Worm (Caenorhabditis elegans) whole organism, L2 larva: ENCODE data around the gene B0035.3.

Experiments
- C34F6.9 ChIP-seq: fragments of 150-350 bp; optimal IDR thresholded peaks from 2 replicates; lab custom pipeline; 2014; ENCODE audit warnings: missing biosample characterization, missing genetic modification characterization
- F13H6.1 ChIP-seq: sonication (generic microtip); optimal IDR thresholded peaks from 2 replicates; lab custom pipeline; 2016; ENCODE audit warnings: missing genetic modification characterization, missing compliant biosample characterization
- Y55F3AM.14 ChIP-seq: fragments of 200-800 bp; sonication (Bioruptor generic); optimal IDR thresholded peaks from 2 replicates; lab custom pipeline; 2018; ENCODE audit warnings: mild to moderate bottlenecking, missing genetic modification characterization, missing compliant biosample characterization
- ZK546.5 ChIP-seq: sonication (generic microtip); optimal IDR thresholded peaks from 2 replicates; lab custom pipeline; 2017; ENCODE audit warnings: missing biosample characterization, missing genetic modification characterization
- alr-1 ChIP-seq: fragments of 150-350 bp; optimal IDR thresholded peaks from 2 replicates; lab custom pipeline; 2014; ENCODE audit warnings: missing biosample characterization, missing genetic modification characterization
- aly-2 ChIP-seq: fragments of 150-350 bp; optimal IDR thresholded peaks from 2 replicates; lab custom pipeline; 2014; ENCODE audit warnings: missing biosample characterization, missing genetic modification characterization
- blmp-1 ChIP-seq: sonication (generic microtip); optimal IDR thresholded peaks from 2 replicates; lab custom pipeline; 2017; ENCODE audit warnings: missing genetic modification characterization, mild to moderate bottlenecking, missing compliant biosample characterization, antibody characterized with exemption, moderate library complexity; ENCODE audit not compliant: insufficient read depth
- ceh-16 ChIP-seq: fragments of 150-350 bp; optimal IDR thresholded peaks from 2 replicates; lab custom pipeline; 2014; ENCODE audit warnings: missing biosample characterization, missing genetic modification characterization
- ceh-82 ChIP-seq: fragments of 150-350 bp; optimal IDR thresholded peaks from 2 replicates; lab custom pipeline; 2014; ENCODE audit warnings: missing biosample characterization, missing genetic modification characterization
- crh-2 ChIP-seq: sonication (generic microtip); optimal IDR thresholded peaks from 2 replicates; lab custom pipeline; 2017; ENCODE audit warnings: missing biosample characterization, missing genetic modification characterization
- elt-3 ChIP-seq: sonication (generic microtip); optimal IDR thresholded peaks from 2 replicates; lab custom pipeline; 2017; ENCODE audit warnings: missing biosample characterization, missing genetic modification characterization
- fos-1 ChIP-seq: fragments of 150-350 bp; optimal IDR thresholded peaks from 2 replicates; lab custom pipeline; 2014; ENCODE audit warnings: missing biosample characterization, missing genetic modification characterization
- gmeb-1 ChIP-seq: fragments of 150-350 bp; optimal IDR thresholded peaks from 2 replicates; lab custom pipeline; 2014; ENCODE audit warnings: missing biosample characterization, missing genetic modification characterization
- lin-11 ChIP-seq: fragments of 150-350 bp; sonication (generic microtip); optimal IDR thresholded peaks from 2 replicates; lab custom pipeline; 2014; ENCODE audit warnings: missing biosample characterization, missing genetic modification characterization, inconsistent platforms, mixed read lengths
- lin-13 ChIP-seq: fragments of 150-350 bp; optimal IDR thresholded peaks from 2 replicates; lab custom pipeline; 2014; ENCODE audit warnings: missing biosample characterization, missing genetic modification reagents, missing genetic modification characterization
- lin-39 ChIP-seq: fragments of 150-350 bp; optimal IDR thresholded peaks from 2 replicates; lab custom pipeline; 2014; ENCODE audit warnings: missing biosample characterization, missing genetic modification reagents, missing genetic modification characterization
- lsy-2 ChIP-seq, 2 experiments: fragments of 150-350 bp in 1 of 2; sonication (generic microtip) in 1 of 2; optimal IDR thresholded peaks; 2 replicates each; lab custom pipeline; 2014 to 2017; ENCODE audit warnings: missing biosample characterization in 2 of 2, missing genetic modification characterization in 2 of 2
- mbf-1 ChIP-seq: sonication (generic microtip); optimal IDR thresholded peaks from 2 replicates; lab custom pipeline; 2017; ENCODE audit warnings: missing biosample characterization, missing genetic modification characterization
- mdl-1 ChIP-seq, 2 experiments: fragments of 150-350 bp in 1 of 2; sonication (generic microtip) in 1 of 2; optimal IDR thresholded peaks; 2 replicates each; lab custom pipeline; 2017; ENCODE audit warnings: missing biosample characterization in 2 of 2, missing genetic modification characterization in 2 of 2
- nhr-10 ChIP-seq: sonication (generic microtip); optimal IDR thresholded peaks from 2 replicates; lab custom pipeline; 2017; ENCODE audit warnings: missing biosample characterization, missing genetic modification characterization
- nhr-12 ChIP-seq: fragments of 150-350 bp; optimal IDR thresholded peaks from 2 replicates; lab custom pipeline; 2014; ENCODE audit warnings: missing biosample characterization, missing genetic modification characterization
- nhr-129 ChIP-seq: fragments of 150-350 bp; optimal IDR thresholded peaks from 2 replicates; lab custom pipeline; 2014; ENCODE audit warnings: missing biosample characterization, missing genetic modification characterization
- nhr-21 ChIP-seq: fragments of 150-350 bp; optimal IDR thresholded peaks from 2 replicates; lab custom pipeline; 2014; ENCODE audit warnings: missing biosample characterization, missing genetic modification characterization
- nhr-237 ChIP-seq: fragments of 150-350 bp; optimal IDR thresholded peaks from 2 replicates; lab custom pipeline; 2014; ENCODE audit warnings: missing biosample characterization, missing genetic modification characterization
- nhr-6 ChIP-seq: fragments of 150-350 bp; optimal IDR thresholded peaks from 2 replicates; lab custom pipeline; 2014; ENCODE audit warnings: missing biosample characterization, missing genetic modification characterization
- nhr-77 ChIP-seq: fragments of 150-350 bp; optimal IDR thresholded peaks from 2 replicates; lab custom pipeline; 2014; ENCODE audit warnings: missing biosample characterization, missing genetic modification characterization
- skn-1 ChIP-seq: sonication (generic microtip); optimal IDR thresholded peaks from 2 replicates; lab custom pipeline; 2017; ENCODE audit warnings: missing biosample characterization, missing genetic modification characterization
- sma-3 ChIP-seq: sonication (generic microtip); optimal IDR thresholded peaks from 2 replicates; lab custom pipeline; 2016; ENCODE audit warnings: missing genetic modification reagents, missing genetic modification characterization, missing compliant biosample characterization
- sma-9 ChIP-seq, 2 experiments: fragments of 150-350 bp in 1 of 2; sonication (generic microtip) in 1 of 2; optimal IDR thresholded peaks; 2 replicates each; lab custom pipeline; 2014 to 2016; ENCODE audit warnings: missing genetic modification characterization in 2 of 2, mild to moderate bottlenecking in 1 of 2, missing biosample characterization in 1 of 2, missing compliant biosample characterization in 1 of 2, missing genetic modification reagents in 1 of 2, moderate library complexity in 1 of 2
- snpc-4 ChIP-seq: fragments of 150-350 bp; optimal IDR thresholded peaks from 2 replicates; lab custom pipeline; 2014; ENCODE audit warnings: missing biosample characterization, missing genetic modification characterization
- unc-55 ChIP-seq: fragments of 150-350 bp; sonication (generic microtip); optimal IDR thresholded peaks from 3 replicates; lab custom pipeline; 2014; ENCODE audit warnings: missing biosample characterization, missing genetic modification reagents, missing genetic modification characterization
- unc-62 ChIP-seq: fragments of 150-350 bp; optimal IDR thresholded peaks from 2 replicates; lab custom pipeline; 2014; ENCODE audit warnings: missing biosample characterization, missing genetic modification reagents, missing genetic modification characterization
- zag-1 ChIP-seq: fragments of 150-350 bp; optimal IDR thresholded peaks from 2 replicates; lab custom pipeline; 2014; ENCODE audit warnings: missing biosample characterization, missing genetic modification characterization
- ztf-11 ChIP-seq: sonication (generic microtip); optimal IDR thresholded peaks from 2 replicates; lab custom pipeline; 2017; ENCODE audit warnings: missing biosample characterization, missing genetic modification characterization

B0035.3 gene

ce11 chrIV:11316106-11316505, 1.3 kb upstream of the B0035.3 start:
- no peak for TF ChIP-seq lin-11
- no peak for TF ChIP-seq mbf-1 (tag; lab: Kevin White, UChicago)
- no peak for TF ChIP-seq lin-39 (tag; lab: Kevin White, UChicago)
- TF ChIP-seq nhr-6 (tag; lab: Kevin White, UChicago), result no peak
- no peak for TF ChIP-seq zag-1 (tag; lab: Kevin White, UChicago)
- no peak for TF ChIP-seq sma-3
- TF ChIP-seq ztf-11 (tag; lab: Kevin White, UChicago), result no peak
- TF ChIP-seq lsy-2 (tag; optimal IDR thresholded peaks at IDR 0.05; lab: Kevin White, UChicago), result peak in 1 of 2 experiments; percentile 0

ce11 chrIV:11315688-11316087, 890 bp upstream of the B0035.3 start:
- TF ChIP-seq ZK546.5 (tag; lab: Kevin White, UChicago) (no peak), F13H6.1 (tag; lab: Kevin White, UChicago) (no peak), crh-2 (no peak), mbf-1 (tag; lab: Kevin White, UChicago) (no peak)

DNA sequence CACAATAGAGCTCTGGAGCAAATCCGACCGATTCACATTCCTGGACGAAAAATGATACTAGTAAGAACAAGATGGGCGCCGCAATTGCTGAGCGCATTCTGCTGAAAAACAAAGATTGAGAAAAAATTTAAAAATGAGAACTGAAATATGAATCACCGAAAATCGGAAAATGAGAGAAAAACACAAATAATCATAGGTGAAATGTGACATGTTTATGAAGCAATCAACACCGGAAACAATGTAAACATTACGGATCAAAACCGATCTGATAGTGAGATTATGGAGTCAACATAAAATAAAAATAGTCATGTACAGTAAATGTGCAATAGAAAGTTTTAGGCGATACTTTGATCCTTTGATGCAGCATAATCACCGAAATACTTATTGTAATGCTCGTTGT, 918 bp downstream of the B0035.3 start, which contains the start of gene dnj-2:
Gene dnj-2, minus strand, starts transcription at position 101 of the 400 bp plus-strand sequence.
- no peak for TF ChIP-seq nhr-10

ce11 chrIV:11311484-11311883, 3.3 kb downstream of the B0035.3 start:
- TF ChIP-seq ceh-82 (no peak), snpc-4 (tag; lab: Kevin White, UChicago) (no peak), lin-11 (no peak), nhr-129 (no peak), unc-62 (no peak), Y55F3AM.14 (no peak), nhr-6 (tag; lab: Kevin White, UChicago) (no peak), mbf-1 (tag; lab: Kevin White, UChicago) (no peak), unc-55 (GFP tag; lab: Kevin White, UChicago) (no peak), skn-1 (tag; lab: Kevin White, UChicago) (no peak), zag-1 (tag; lab: Kevin White, UChicago) (no peak), sma-3 (no peak), gmeb-1 (tag; lab: Kevin White, UChicago) (no peak), nhr-12 (tag; lab: Kevin White, UChicago) (no peak), crh-2 (no peak), ceh-16 (no peak)

DNA sequence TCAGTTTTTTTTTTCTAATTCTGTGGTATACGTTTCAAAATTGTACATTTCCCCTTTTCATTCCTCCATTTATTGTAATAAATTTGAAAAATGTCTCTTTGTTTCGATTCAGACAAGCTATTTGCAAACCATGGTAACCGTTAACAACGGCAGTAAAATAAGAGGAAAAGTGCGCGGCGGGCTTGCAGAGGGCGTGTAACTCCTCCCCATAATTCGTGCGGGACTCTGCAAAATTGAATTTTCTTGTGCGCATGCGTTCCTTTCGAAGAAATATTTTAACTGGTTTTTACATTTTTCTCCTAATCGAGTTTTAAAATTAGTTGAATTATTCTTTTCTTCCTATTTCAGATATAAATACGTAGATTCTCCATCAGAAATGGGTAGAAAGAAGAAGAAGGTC, 4.2 kb downstream of the B0035.3 start, which contains the start of gene znf-207:
Gene znf-207, plus strand, starts transcription at position 349 of the 400 bp plus-strand sequence.
- TF ChIP-seq C34F6.9 (tag; lab: Kevin White, UChicago), result peak; percentile 57
- TF ChIP-seq lsy-2 (tag; optimal IDR thresholded peaks at IDR 0.05; lab: Kevin White, UChicago), result peak in 1 of 2 experiments; percentile 49
- TF ChIP-seq unc-55 (GFP tag; lab: Kevin White, UChicago), result peak; percentile 56
- no peak for TF ChIP-seq elt-3 (tag; lab: Kevin White, UChicago)
- TF ChIP-seq fos-1 (tag; lab: Kevin White, UChicago), result peak; percentile 4
- peak; percentile 43 for TF ChIP-seq F13H6.1 (tag; lab: Kevin White, UChicago)
- TF ChIP-seq mdl-1 (tag; optimal IDR thresholded peaks at IDR 0.05; lab: Kevin White, UChicago), result no peak
- no peak for TF ChIP-seq ceh-16
- TF ChIP-seq alr-1 (tag; lab: Kevin White, UChicago), result no peak
- TF ChIP-seq sma-9 (GFP tag; optimal IDR thresholded peaks at IDR 0.05; lab: Kevin White, UChicago), result peak; percentile 27
- TF ChIP-seq sma-9 (tag; optimal IDR thresholded peaks at IDR 0.05; lab: Kevin White, UChicago), result no peak
- TF ChIP-seq crh-2, result peak; percentile 6
- no peak for TF ChIP-seq aly-2 (tag; lab: Kevin White, UChicago)
- TF ChIP-seq nhr-237 (tag; lab: Kevin White, UChicago), result no peak
- peak; percentile 41 for TF ChIP-seq lin-13 (GFP tag; lab: Kevin White, UChicago)
- peak; percentile 43 for TF ChIP-seq nhr-129

- TF ChIP-seq alr-1 (tag; lab: Kevin White, UChicago) (no peak), nhr-10 (no peak), blmp-1 (tag; lab: Kevin White, UChicago) (no peak), Y55F3AM.14 (no peak), mbf-1 (tag; lab: Kevin White, UChicago) (no peak), nhr-77 (tag; lab: Kevin White, UChicago) (no peak), aly-2 (tag; lab: Kevin White, UChicago) (no peak), nhr-21 (tag; lab: Kevin White, UChicago) (no peak), ztf-11 (tag; lab: Kevin White, UChicago) (no peak), sma-9 (GFP tag; optimal IDR thresholded peaks at IDR 0.05; lab: Kevin White, UChicago) (no peak), sma-9 (tag; optimal IDR thresholded peaks at IDR 0.05; lab: Kevin White, UChicago) (no peak), ceh-82 (no peak), ZK546.5 (tag; lab: Kevin White, UChicago) (no peak)
Measured at ce11 chrIV:11307770-11308169, 7.0 kb downstream of the B0035.3 start.
